Fruit fly (Drosophila melanogaster): ENCODE results near the gene CG7920.

The CG7920 gene

DNA sequence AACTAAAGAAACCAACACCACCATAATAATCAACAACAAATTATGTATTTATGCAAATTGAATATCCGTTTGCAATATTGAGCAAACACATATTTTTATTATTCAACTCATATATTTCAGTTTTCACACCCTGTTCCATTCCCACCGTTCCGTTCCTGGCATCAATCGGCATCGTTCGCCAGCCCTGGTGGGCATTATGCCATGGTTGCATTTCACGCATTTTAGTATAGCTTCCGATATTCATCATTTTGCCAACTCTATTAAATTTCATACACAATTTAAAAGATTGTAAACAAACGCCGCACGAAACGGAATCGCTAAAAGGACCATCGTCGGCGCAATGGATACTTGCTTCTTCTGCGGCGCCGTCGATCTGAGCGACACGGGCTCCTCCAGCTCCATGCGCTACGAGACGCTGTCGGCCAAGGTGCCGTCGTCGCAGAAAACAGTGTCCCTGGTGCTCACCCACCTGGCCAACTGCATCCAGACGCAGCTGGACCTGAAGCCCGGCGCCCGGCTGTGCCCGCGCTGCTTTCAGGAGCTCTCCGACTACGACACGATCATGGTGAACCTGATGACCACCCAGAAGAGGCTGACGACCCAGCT is 28.2 kb upstream of the CG7920 start, which contains the start of gene Sry-delta (continued):
- peak; percentile 11 for TF ChIP-seq ac (GFP tag; optimal IDR thresholded peaks at IDR 0.05)
- TF ChIP-seq CG2889 (GFP tag; IDR thresholded peaks at IDR 0.05) = peak; percentile 55; the same call in 2 of the 3 replicates
- no peak; the same call in 1 of the 2 replicates for TF ChIP-seq tna (GFP tag; IDR thresholded peaks at IDR 0.05; ENCODE audit: partially characterized antibody)
- TF ChIP-seq Tbp (GFP tag; optimal IDR thresholded peaks at IDR 0.05) = peak; percentile 47
- no peak for TF ChIP-seq prd (optimal IDR thresholded peaks at IDR 0.05)
- TF ChIP-seq prd (GFP tag; IDR thresholded peaks at IDR 0.05) = peak; percentile 83

DNA sequence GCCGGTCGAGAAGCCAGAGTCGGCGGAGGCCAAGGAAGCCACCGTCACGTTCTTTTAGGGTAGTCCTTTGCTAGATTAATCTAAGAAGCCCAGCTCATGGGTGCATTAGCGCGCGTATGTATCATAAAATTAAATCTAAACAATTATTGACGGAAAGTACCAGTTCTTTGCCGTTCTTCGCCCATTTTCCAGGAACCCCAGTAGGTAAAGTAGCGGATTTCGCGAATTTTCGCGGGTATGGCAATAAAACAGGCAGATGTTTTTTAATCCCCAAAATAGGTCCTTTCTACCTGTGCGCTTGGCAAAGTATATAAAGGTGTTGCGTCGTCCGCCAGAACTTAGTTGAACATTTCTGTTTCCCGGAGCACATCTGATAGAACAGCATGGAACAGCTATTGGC is 25.8 kb upstream of the CG7920 start:
- TF ChIP-seq Mad (GFP tag; optimal IDR thresholded peaks at IDR 0.05) (no peak), tna (GFP tag; IDR thresholded peaks at IDR 0.05; ENCODE audit: partially characterized antibody) (no peak), ranshi (GFP tag; IDR thresholded peaks at IDR 0.05) (no peak), Med (GFP tag) (peak; percentile 58), CG30020 (tag; optimal IDR thresholded peaks at IDR 0.05) (no peak), zen (tag; optimal IDR thresholded peaks at IDR 0.05) (peak; percentile 73), Hsf (GFP tag; optimal IDR thresholded peaks at IDR 0.05) (no peak), HLH4C (GFP tag; IDR thresholded peaks at IDR 0.05; ENCODE audit: partially characterized antibody) (no peak), CG18476 (GFP tag; optimal IDR thresholded peaks at IDR 0.05) (no peak), run (tag; optimal IDR thresholded peaks at IDR 0.05) (no peak), CG31441 (GFP tag; IDR thresholded peaks at IDR 0.05) (no peak), MESR4 (GFP tag; optimal IDR thresholded peaks at IDR 0.05) (no peak), CG8281 (tag; optimal IDR thresholded peaks at IDR 0.05) (no peak), CG5180 (GFP tag; optimal IDR thresholded peaks at IDR 0.05) (no peak), cad (GFP tag; optimal IDR thresholded peaks at IDR 0.05) (peak; percentile 85), MBD-R2 (GFP tag; IDR thresholded peaks at IDR 0.05) (no peak), CG3995 (GFP tag; optimal IDR thresholded peaks at IDR 0.05) (no peak), sc (optimal IDR thresholded peaks at IDR 0.05) (no peak), sc (GFP tag; optimal IDR thresholded peaks at IDR 0.05) (no peak), CG4404 (GFP tag; IDR thresholded peaks at IDR 0.05) (no peak), sqz (GFP tag; optimal IDR thresholded peaks at IDR 0.05) (no peak), CG3726 (GFP tag; IDR thresholded peaks at IDR 0.05) (no peak), ken (GFP tag; IDR thresholded peaks at IDR 0.05) (no peak)

DNA sequence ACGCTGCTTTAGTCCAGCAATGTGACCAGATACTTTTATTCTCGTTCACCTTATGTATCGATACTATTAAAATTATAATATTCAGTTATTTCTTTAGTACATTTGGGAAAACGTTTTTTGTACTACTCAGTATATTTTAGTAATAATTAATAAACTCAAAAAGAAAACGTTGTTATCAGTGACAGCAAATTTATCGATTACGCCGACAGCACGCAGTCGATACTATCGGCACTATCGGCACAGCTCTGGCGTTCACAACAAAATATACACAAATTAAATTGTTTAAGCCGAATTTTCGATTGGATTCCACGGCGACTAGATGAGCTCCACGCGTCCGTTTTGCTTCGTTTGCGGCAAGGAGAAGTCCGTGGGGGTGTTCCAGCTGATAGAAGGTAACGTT is 24.4 kb upstream of the CG7920 start, which contains the start of the genes janA, Sry-alpha and Sry-beta:
TSS of gene janA (minus strand) at position 40 of the 400 bp plus-strand sequence.
TSS of gene Sry-alpha (plus strand) at position 226 of the 400 bp plus-strand sequence.
TSS of gene Sry-beta (plus strand) at position 226 of the 400 bp plus-strand sequence.
- peak; percentile 100 for TF ChIP-seq sna (GFP tag; IDR thresholded peaks at IDR 0.05; ENCODE audit: partially characterized antibody)
- peak; percentile 99 for TF ChIP-seq inv (GFP tag; IDR thresholded peaks at IDR 0.05; ENCODE audit: partially characterized antibody)
- TF ChIP-seq Dip2 (GFP tag; IDR thresholded peaks at IDR 0.05) = no peak
- peak; percentile 100 for TF ChIP-seq CG13287 (GFP tag; IDR thresholded peaks at IDR 0.05; ENCODE audit: partially characterized antibody)
- TF ChIP-seq trem (tag; optimal IDR thresholded peaks at IDR 0.05) = peak; percentile 75
- TF ChIP-seq CG17385 (GFP tag; optimal IDR thresholded peaks at IDR 0.05) = no peak
- TF ChIP-seq Xrp1 (GFP tag; IDR thresholded peaks at IDR 0.05) = no peak
- no peak for TF ChIP-seq onecut (GFP tag; IDR thresholded peaks at IDR 0.05)
- peak; percentile 69 for TF ChIP-seq row (GFP tag; IDR thresholded peaks at IDR 0.05)
- no peak for TF ChIP-seq CG6765 (GFP tag; optimal IDR thresholded peaks at IDR 0.05)
- peak; percentile 98 for TF ChIP-seq Opbp (GFP tag; IDR thresholded peaks at IDR 0.05; ENCODE audit: partially characterized antibody)
- TF ChIP-seq CG1602 (GFP tag; optimal IDR thresholded peaks at IDR 0.05) = no peak
- TF ChIP-seq eve (GFP tag; optimal IDR thresholded peaks at IDR 0.05) = no peak
- no peak for TF ChIP-seq CG10543 (GFP tag; optimal IDR thresholded peaks at IDR 0.05)
- TF ChIP-seq CG16813 (GFP tag; IDR thresholded peaks at IDR 0.05; ENCODE audit: partially characterized antibody) = peak; percentile 100
- no peak for TF ChIP-seq CG6654 (GFP tag; optimal IDR thresholded peaks at IDR 0.05)
- no peak for TF ChIP-seq NC2β (GFP tag; optimal IDR thresholded peaks at IDR 0.05)
- TF ChIP-seq Dfd (GFP tag; optimal IDR thresholded peaks at IDR 0.05) = no peak
- TF ChIP-seq unpg (GFP tag; optimal IDR thresholded peaks at IDR 0.05) = no peak
- TF ChIP-seq B-H2 (GFP tag; optimal IDR thresholded peaks at IDR 0.05) = no peak
- peak; percentile 92 for TF ChIP-seq CG4617 (GFP tag; optimal IDR thresholded peaks at IDR 0.05; ENCODE audit: borderline replicate concordance)
- TF ChIP-seq stc (GFP tag; IDR thresholded peaks at IDR 0.05) = no peak
